Fruit fly (Drosophila melanogaster) whole organism, wandering third instar larva: Measurements from ENCODE around the gene CG9498.

ENCODE experiments used
- Abd-B ChIP-seq: fragments of >200 bp; optimal IDR thresholded peaks from 2 replicates; lab custom pipeline; 2017; ENCODE audit warnings: missing biosample characterization, missing genetic modification characterization
- CG32264 ChIP-seq: fragments of 200-800 bp; sonication (Bioruptor generic); optimal IDR thresholded peaks from 2 replicates; lab custom pipeline; 2016; ENCODE audit warnings: missing biosample characterization, missing genetic modification characterization
- CG9705 ChIP-seq: fragments of 200-800 bp; sonication (Bioruptor generic); optimal IDR thresholded peaks from 2 replicates; lab custom pipeline; 2018; ENCODE audit warnings: missing biosample characterization, mild to moderate bottlenecking, missing genetic modification characterization
- CrebA ChIP-seq: fragments of 200-800 bp; sonication (Bioruptor generic); optimal IDR thresholded peaks from 2 replicates; lab custom pipeline; 2016; ENCODE audit warnings: missing biosample characterization, mild to moderate bottlenecking, missing genetic modification characterization, borderline replicate concordance
- Dfd ChIP-seq: fragments of >200 bp; optimal IDR thresholded peaks from 2 replicates; lab custom pipeline; 2017; ENCODE audit warnings: missing biosample characterization, missing genetic modification characterization
- Dif ChIP-seq: fragments of 200-275, 200-300 bp; sonication (Bioruptor generic); optimal IDR thresholded peaks from 2 replicates; lab custom pipeline; 2018; ENCODE audit warnings: missing biosample characterization, missing genetic modification characterization; ENCODE audit not compliant: partially characterized antibody
- GATAd ChIP-seq: sonication (Bioruptor generic); optimal IDR thresholded peaks from 2 replicates; lab custom pipeline; 2016; ENCODE audit warnings: missing biosample characterization, missing genetic modification characterization
- Hnf4 ChIP-seq: fragments of 200-800 bp; sonication (Bioruptor generic); optimal IDR thresholded peaks from 2 replicates; lab custom pipeline; 2016; ENCODE audit warnings: missing biosample characterization, mild to moderate bottlenecking, missing genetic modification characterization
- Hr78 ChIP-seq: fragments of >200 bp; optimal IDR thresholded peaks from 2 replicates; lab custom pipeline; 2017; ENCODE audit warnings: missing biosample characterization, missing genetic modification characterization
- Hr83 ChIP-seq: fragments of 200-300 bp; sonication (Bioruptor generic); optimal IDR thresholded peaks from 2 replicates; lab custom pipeline; 2016; ENCODE audit warnings: missing biosample characterization, mild to moderate bottlenecking, missing genetic modification characterization, moderate library complexity; ENCODE audit not compliant: poor library complexity, severe bottlenecking
- Mio ChIP-seq: sonication (Bioruptor generic); optimal IDR thresholded peaks from 2 replicates; lab custom pipeline; 2016; ENCODE audit warnings: missing biosample characterization, missing genetic modification characterization
- Myc ChIP-seq: fragments of >200 bp; optimal IDR thresholded peaks from 2 replicates; lab custom pipeline; 2017
- N ChIP-seq: fragments of >200 bp; optimal IDR thresholded peaks from 2 replicates; lab custom pipeline; 2018; ENCODE audit warnings: missing biosample characterization, missing external identifiers, missing genetic modification characterization
- OdsH ChIP-seq: fragments of 200-800 bp; sonication (Bioruptor generic); optimal IDR thresholded peaks from 2 replicates; lab custom pipeline; 2016; ENCODE audit warnings: missing biosample characterization, mild to moderate bottlenecking, missing genetic modification characterization
- Rel ChIP-seq, 2 experiments: fragments of 200-800 bp; sonication (Bioruptor generic) in 1 of 2; optimal IDR thresholded peaks; 2 replicates in 1 of 2; 3 replicates in 1 of 2; lab custom pipeline; 2016 to 2019; ENCODE audit warnings: mild to moderate bottlenecking in 2 of 2, missing biosample characterization in 2 of 2, missing genetic modification characterization in 2 of 2, moderate library complexity in 1 of 2
- Sp1 ChIP-seq: fragments of 200-800 bp; sonication (Bioruptor generic); optimal IDR thresholded peaks from 3 replicates; lab custom pipeline; 2019; ENCODE audit warnings: missing biosample characterization, mild to moderate bottlenecking, missing genetic modification characterization, moderate library complexity
- Vsx2 ChIP-seq: fragments of 200-300, 225-300 bp; sonication (Bioruptor generic); optimal IDR thresholded peaks from 2 replicates; lab custom pipeline; 2018; ENCODE audit warnings: missing biosample characterization, missing genetic modification characterization; ENCODE audit not compliant: partially characterized antibody
- br ChIP-seq: fragments of 200-800 bp; sonication (Bioruptor generic); optimal IDR thresholded peaks from 2 replicates; lab custom pipeline; 2016; ENCODE audit warnings: missing biosample characterization, missing genetic modification characterization
- brk ChIP-seq: fragments of 200-800 bp; sonication (Bioruptor generic); optimal IDR thresholded peaks from 2 replicates; lab custom pipeline; 2016; ENCODE audit warnings: missing biosample characterization, mild to moderate bottlenecking, missing genetic modification characterization
- dl ChIP-seq, 2 experiments: fragments of 175-275, 200-275 bp in 1 of 2; fragments of 200-275 bp in 1 of 2; sonication (Bioruptor generic); optimal IDR thresholded peaks; lab custom pipeline; 2018; ENCODE audit warnings: mild to moderate bottlenecking in 2 of 2, missing biosample characterization in 2 of 2, missing genetic modification characterization in 2 of 2, moderate library complexity in 2 of 2; ENCODE audit not compliant: partially characterized antibody in 2 of 2, insufficient read depth in 1 of 2
- dmrt93B ChIP-seq: fragments of 200-800 bp; sonication (Bioruptor generic); optimal IDR thresholded peaks from 2 replicates; lab custom pipeline; 2018; ENCODE audit warnings: missing biosample characterization, mild to moderate bottlenecking, missing genetic modification characterization
- foxo ChIP-seq, 2 experiments: fragments of 200-800 bp; sonication (Bioruptor generic); optimal IDR thresholded peaks; 2 replicates in 1 of 2; 3 replicates in 1 of 2; lab custom pipeline; 2016 to 2017; ENCODE audit warnings: missing biosample characterization in 2 of 2, missing genetic modification characterization in 2 of 2
- fru ChIP-seq: fragments of 200-800 bp; sonication (Bioruptor generic); optimal IDR thresholded peaks from 3 replicates; lab custom pipeline; 2016; ENCODE audit warnings: missing biosample characterization, mild to moderate bottlenecking, missing genetic modification characterization
- h ChIP-seq: fragments of 200-800 bp; sonication (Bioruptor generic); optimal IDR thresholded peaks from 3 replicates; lab custom pipeline; 2016; ENCODE audit warnings: missing biosample characterization, mild to moderate bottlenecking, missing genetic modification characterization
- lola ChIP-seq: fragments of >200 bp; optimal IDR thresholded peaks from 2 replicates; lab custom pipeline; 2017; ENCODE audit warnings: missing biosample characterization, missing genetic modification characterization
- psq ChIP-seq: fragments of 200-800 bp; sonication (Bioruptor generic); optimal IDR thresholded peaks from 3 replicates; lab custom pipeline; 2017; ENCODE audit warnings: missing biosample characterization, mild to moderate bottlenecking, missing genetic modification characterization, moderate library complexity
- rgr ChIP-seq: fragments of 200-800 bp; sonication (Bioruptor generic); optimal IDR thresholded peaks from 3 replicates; lab custom pipeline; 2016; ENCODE audit warnings: missing biosample characterization, mild to moderate bottlenecking, missing genetic modification characterization
- sage ChIP-seq: fragments of 200-800 bp; sonication (Bioruptor generic); optimal IDR thresholded peaks from 2 replicates; lab custom pipeline; 2016; ENCODE audit warnings: missing biosample characterization, mild to moderate bottlenecking, missing genetic modification characterization
- sv ChIP-seq: fragments of 200-800 bp; sonication (Bioruptor generic); optimal IDR thresholded peaks from 3 replicates; lab custom pipeline; 2016; ENCODE audit warnings: missing biosample characterization, missing genetic modification characterization
- tai ChIP-seq: sonication (Bioruptor generic); optimal IDR thresholded peaks from 2 replicates; lab custom pipeline; 2016; ENCODE audit warnings: missing biosample characterization, missing genetic modification characterization
- usp ChIP-seq: fragments of >200 bp; optimal IDR thresholded peaks from 2 replicates; lab custom pipeline; 2017; ENCODE audit warnings: missing biosample characterization, missing genetic modification characterization
- woc ChIP-seq: sonication (Bioruptor generic); optimal IDR thresholded peaks from 2 replicates; lab custom pipeline; 2016; ENCODE audit warnings: missing biosample characterization, mild to moderate bottlenecking, missing genetic modification characterization

The CG9498 gene

dm6 chr2L:6391469-6391868, 40.6 kb upstream of the CG9498 start:
- TF ChIP-seq CG9705 (GFP tag; lab: Kevin White, UChicago) (no peak), OdsH (no peak), fru (GFP tag; lab: Kevin White, UChicago) (no peak), brk (GFP tag; lab: Kevin White, UChicago) (no peak), lola (GFP tag; lab: Kevin White, UChicago) (no peak), Sp1 (GFP tag; lab: Kevin White, UChicago) (no peak), Vsx2 (no peak), usp (GFP tag; lab: Kevin White, UChicago) (no peak), rgr (GFP tag; lab: Kevin White, UChicago) (no peak)

dm6 chr2L:6387068-6387467, 36.2 kb upstream of the CG9498 start:
- TF ChIP-seq Rel (GFP tag; optimal IDR thresholded peaks at IDR 0.05; lab: Kevin White, UChicago), result no peak
- TF ChIP-seq Rel (tag; optimal IDR thresholded peaks at IDR 0.05; lab: Kevin White, UChicago), result peak; percentile 72
- no peak for TF ChIP-seq dl (GFP tag; optimal IDR thresholded peaks at IDR 0.05; lab: Kevin White, UChicago; ENCODE audit: insufficient read depth in 1 of 2, partially characterized antibody in 2 of 2)

- TF ChIP-seq Rel (GFP tag; optimal IDR thresholded peaks at IDR 0.05; lab: Kevin White, UChicago), result no peak
- peak; percentile 49 for TF ChIP-seq Rel (tag; optimal IDR thresholded peaks at IDR 0.05; lab: Kevin White, UChicago)
- no peak for TF ChIP-seq sage (GFP tag; lab: Kevin White, UChicago)
Measured at dm6 chr2L:6385409-6385808, 34.6 kb upstream of the CG9498 start, which contains the start of gene Nepl6. Nepl6 (minus strand) TSS chr2L:6385512.

dm6 chr2L:6380966-6381365, 30.1 kb upstream of the CG9498 start, which contains the start of gene Nepl5:
Nepl5 (plus strand) TSS chr2L:6381266.
- no peak for TF ChIP-seq brk (GFP tag; lab: Kevin White, UChicago)
- no peak for TF ChIP-seq usp (GFP tag; lab: Kevin White, UChicago)
- TF ChIP-seq Vsx2, result no peak
- no peak for TF ChIP-seq GATAd (GFP tag; lab: Kevin White, UChicago)
- TF ChIP-seq OdsH, result no peak
- TF ChIP-seq sage (GFP tag; lab: Kevin White, UChicago), result no peak
- TF ChIP-seq Hr83 (GFP tag; lab: Kevin White, UChicago), result no peak
- no peak for TF ChIP-seq Myc
- no peak for TF ChIP-seq psq
- TF ChIP-seq CG9705 (GFP tag; lab: Kevin White, UChicago), result no peak
- no peak for TF ChIP-seq Rel (GFP tag; optimal IDR thresholded peaks at IDR 0.05; lab: Kevin White, UChicago)
- TF ChIP-seq Rel (tag; optimal IDR thresholded peaks at IDR 0.05; lab: Kevin White, UChicago), result no peak
- TF ChIP-seq sv (GFP tag; lab: Kevin White, UChicago), result no peak

dm6 chr2L:6379197-6379596, 28.4 kb upstream of the CG9498 start:
- TF ChIP-seq Dfd (GFP tag; lab: Kevin White, UChicago), result no peak
- no peak for TF ChIP-seq br (GFP tag; lab: Kevin White, UChicago)
- TF ChIP-seq brk (GFP tag; lab: Kevin White, UChicago), result no peak
- TF ChIP-seq sage (GFP tag; lab: Kevin White, UChicago), result no peak
- no peak for TF ChIP-seq GATAd (GFP tag; lab: Kevin White, UChicago)
- TF ChIP-seq rgr (GFP tag; lab: Kevin White, UChicago), result no peak
- no peak for TF ChIP-seq Dif
- no peak for TF ChIP-seq Hnf4 (GFP tag; lab: Kevin White, UChicago)
- no peak for TF ChIP-seq h
- no peak for TF ChIP-seq woc (GFP tag; lab: Kevin White, UChicago)
- TF ChIP-seq tai (GFP tag; lab: Kevin White, UChicago), result no peak
- no peak for TF ChIP-seq Abd-B (GFP tag; lab: Kevin White, UChicago)
- no peak for TF ChIP-seq CG9705 (GFP tag; lab: Kevin White, UChicago)
- TF ChIP-seq Mio, result no peak
- TF ChIP-seq sv (GFP tag; lab: Kevin White, UChicago), result no peak
- TF ChIP-seq N (GFP tag; lab: Kevin White, UChicago), result no peak
- TF ChIP-seq Rel (GFP tag; optimal IDR thresholded peaks at IDR 0.05; lab: Kevin White, UChicago), result no peak
- no peak for TF ChIP-seq Rel (tag; optimal IDR thresholded peaks at IDR 0.05; lab: Kevin White, UChicago)

DNA sequence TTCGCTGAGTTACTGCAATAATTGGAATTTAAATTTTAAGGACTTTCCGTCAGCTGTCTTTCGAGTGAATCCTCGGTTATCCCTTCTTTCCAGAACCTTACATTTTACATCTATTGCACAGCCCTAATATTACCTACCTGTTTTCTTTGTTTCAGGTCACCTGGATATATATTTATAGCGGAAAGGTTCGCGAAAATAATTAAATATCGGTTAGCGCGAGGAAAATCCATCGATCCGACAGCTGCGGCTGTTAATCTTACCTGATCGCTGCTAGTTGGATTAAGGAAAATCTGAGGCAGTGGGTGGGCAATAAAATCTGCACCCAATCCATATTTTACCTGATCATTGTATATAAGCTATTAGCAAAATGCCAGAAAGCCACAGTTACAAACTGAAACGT, 22.3 kb upstream of the CG9498 start:
- TF ChIP-seq psq, result no peak
- TF ChIP-seq Hr78 (GFP tag; lab: Kevin White, UChicago), result no peak
- TF ChIP-seq OdsH, result no peak
- no peak for TF ChIP-seq Myc
- no peak for TF ChIP-seq GATAd (GFP tag; lab: Kevin White, UChicago)
- no peak for TF ChIP-seq CrebA (GFP tag; lab: Kevin White, UChicago)
- no peak for TF ChIP-seq woc (GFP tag; lab: Kevin White, UChicago)
- TF ChIP-seq Dif, result no peak
- no peak for TF ChIP-seq Mio
- no peak for TF ChIP-seq dmrt93B (GFP tag; lab: Kevin White, UChicago)
- TF ChIP-seq CG9705 (GFP tag; lab: Kevin White, UChicago), result no peak
- TF ChIP-seq CG32264 (GFP tag; lab: Kevin White, UChicago), result no peak
- no peak for TF ChIP-seq tai (GFP tag; lab: Kevin White, UChicago)
- no peak for TF ChIP-seq foxo (GFP tag; optimal IDR thresholded peaks at IDR 0.05; lab: Kevin White, UChicago)
- no peak for TF ChIP-seq sage (GFP tag; lab: Kevin White, UChicago)
- no peak for TF ChIP-seq Dfd (GFP tag; lab: Kevin White, UChicago)
- no peak for TF ChIP-seq usp (GFP tag; lab: Kevin White, UChicago)
- TF ChIP-seq h, result no peak
- TF ChIP-seq Hr83 (GFP tag; lab: Kevin White, UChicago), result no peak
